Comparison of ENCODE assay signal across 1 fruit fly cellular context in the genomic region with DNA sequence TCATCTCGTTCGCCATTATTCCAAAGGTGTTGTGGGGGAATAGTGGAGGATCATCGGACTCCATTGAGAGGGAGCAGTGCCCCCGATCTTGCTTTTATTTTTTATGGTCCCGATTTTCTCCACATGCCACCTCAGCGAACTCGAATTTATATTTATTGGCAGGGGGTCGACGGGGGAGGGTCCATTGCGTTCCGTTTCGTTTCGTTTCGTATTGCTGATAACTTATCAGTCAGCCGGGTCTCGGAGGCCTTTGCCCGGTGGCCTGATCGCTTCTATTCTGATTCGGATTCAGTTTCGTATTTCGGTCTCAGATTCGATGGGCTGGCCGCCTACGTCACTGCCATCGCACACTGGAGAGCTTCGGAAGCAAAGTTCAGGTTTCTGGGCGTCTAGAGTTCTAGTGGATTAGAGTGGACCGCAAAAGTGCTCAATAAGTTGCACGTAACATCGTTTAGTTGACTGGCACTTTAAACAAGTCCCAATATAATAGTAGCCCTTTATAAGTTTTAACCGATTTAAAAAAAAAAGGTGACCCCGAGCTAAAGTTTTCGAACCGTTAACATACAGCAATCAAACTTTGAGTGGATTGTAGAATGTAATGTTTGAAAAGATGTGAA.
TF ChIP-seq lines count a peak whose summit lies in the region.

A gene (plus strand): TSS at position 306 of the 617 bp plus-strand sequence.

TF ChIP-seq in whole organism, embryonic, 481 proteins besides CTCF, POLR2A, EP300 and RAD21 (continued from another document):
- TF ChIP-seq sima (GFP tag; optimal IDR thresholded peaks at IDR 0.05; lab: Kevin White, UChicago) (no peak), CG18262 (tag; optimal IDR thresholded peaks at IDR 0.05; lab: Kevin White, UChicago) (no peak), CG10431 (GFP tag; optimal IDR thresholded peaks at IDR 0.05; lab: Kevin White, UChicago) (no peak), ara (GFP tag; IDR thresholded peaks at IDR 0.05; lab: Robert Waterston, UW) (no peak), Deaf1 (tag; optimal IDR thresholded peaks at IDR 0.05; lab: Kevin White, UChicago) (peak; percentile 78), sens (GFP tag; lab: Kevin White, UChicago) (no peak), Adf1 (GFP tag; IDR thresholded peaks at IDR 0.05; lab: Robert Waterston, UW) (peak; percentile 48; the same call in 1 of the 2 replicates), vfl (GFP tag; optimal IDR thresholded peaks at IDR 0.05; lab: Kevin White, UChicago) (no peak), tgo (GFP tag; IDR thresholded peaks at IDR 0.05; lab: Robert Waterston, UW) (no peak), CG12659 (GFP tag; optimal IDR thresholded peaks at IDR 0.05; lab: Kevin White, UChicago) (no peak), Lhr (GFP tag; optimal IDR thresholded peaks at IDR 0.05; lab: Kevin White, UChicago) (no peak), CG8290 (GFP tag; optimal IDR thresholded peaks at IDR 0.05; lab: Kevin White, UChicago) (no peak), CG8290 (tag; optimal IDR thresholded peaks at IDR 0.05; lab: Kevin White, UChicago) (peak in 1 of 2 experiments; percentile 22), CG30020 (tag; optimal IDR thresholded peaks at IDR 0.05; lab: Kevin White, UChicago) (no peak), CG5953 (GFP tag; IDR thresholded peaks at IDR 0.05; lab: Robert Waterston, UW) (no peak), ranshi (GFP tag; IDR thresholded peaks at IDR 0.05; lab: Robert Waterston, UW) (no peak), dmrt99B (tag; optimal IDR thresholded peaks at IDR 0.05; lab: Kevin White, UChicago) (no peak), otp (GFP tag; IDR thresholded peaks at IDR 0.05; lab: Robert Waterston, UW) (no peak), tio (GFP tag; optimal IDR thresholded peaks at IDR 0.05; lab: Kevin White, UChicago) (no peak), CG7271 (tag; optimal IDR thresholded peaks at IDR 0.05; lab: Kevin White, UChicago) (no peak), Eip74EF (GFP tag; optimal IDR thresholded peaks at IDR 0.05; lab: Kevin White, UChicago) (no peak), CG4707 (GFP tag; optimal IDR thresholded peaks at IDR 0.05; lab: Kevin White, UChicago) (no peak), Awh (GFP tag; IDR thresholded peaks at IDR 0.05; lab: Robert Waterston, UW) (no peak), esg (GFP tag; conservative IDR thresholded peaks at IDR 0.05; lab: Robert Waterston, UW) (no peak), CG17359 (tag; optimal IDR thresholded peaks at IDR 0.05; lab: Kevin White, UChicago) (no peak), CG32772 (GFP tag; IDR thresholded peaks at IDR 0.05; lab: Robert Waterston, UW) (no peak), CG10321 (GFP tag; IDR thresholded peaks at IDR 0.05; lab: Robert Waterston, UW) (no peak), sob (GFP tag; IDR thresholded peaks at IDR 0.05; lab: Robert Waterston, UW) (0 out of 2 replicates have a peak, but pooled peaks have one; percentile 7), CG6272 (GFP tag; IDR thresholded peaks at IDR 0.05; lab: Robert Waterston, UW) (no peak), croc (GFP tag; conservative IDR thresholded peaks at IDR 0.05; lab: Robert Waterston, UW) (no peak), crol (GFP tag; IDR thresholded peaks at IDR 0.05; lab: Robert Waterston, UW) (peak; percentile 72), unpg (GFP tag; optimal IDR thresholded peaks at IDR 0.05; lab: Kevin White, UChicago) (no peak), Aef1 (GFP tag; IDR thresholded peaks at IDR 0.05; lab: Robert Waterston, UW) (no peak), CG32532 (GFP tag; IDR thresholded peaks at IDR 0.05; lab: Robert Waterston, UW) (peak; percentile 28; the same call in 1 of the 2 replicates), hb (GFP tag; IDR thresholded peaks at IDR 0.05; lab: Robert Waterston, UW; ENCODE audit: partially characterized antibody) (no peak), br (optimal IDR thresholded peaks at IDR 0.05; lab: Kevin White, UChicago) (no peak), ci (GFP tag; IDR thresholded peaks at IDR 0.05; lab: Robert Waterston, UW) (0 out of 3 replicates have a peak, but pooled peaks have one; percentile 9), MTF-1 (GFP tag; optimal IDR thresholded peaks at IDR 0.05; lab: Kevin White, UChicago; ENCODE audit: borderline replicate concordance) (no peak), CG1792 (GFP tag; optimal IDR thresholded peaks at IDR 0.05; lab: Kevin White, UChicago) (no peak), chif (GFP tag; optimal IDR thresholded peaks at IDR 0.05; lab: Kevin White, UChicago) (no peak), CG34376 (GFP tag; optimal IDR thresholded peaks at IDR 0.05; lab: Kevin White, UChicago) (peak; percentile 36), kni (GFP tag; optimal IDR thresholded peaks at IDR 0.05; lab: Kevin White, UChicago) (no peak), fd3F (GFP tag; optimal IDR thresholded peaks at IDR 0.05; lab: Kevin White, UChicago) (no peak), Xrp1 (GFP tag; IDR thresholded peaks at IDR 0.05; lab: Robert Waterston, UW) (no peak), CG33557 (GFP tag; optimal IDR thresholded peaks at IDR 0.05; lab: Kevin White, UChicago) (no peak), Trl (optimal IDR thresholded peaks at IDR 0.05; lab: Kevin White, UChicago) (no peak), Trl (GFP tag; optimal IDR thresholded peaks at IDR 0.05; lab: Kevin White, UChicago) (no peak), bbx (GFP tag; IDR thresholded peaks at IDR 0.05; lab: Robert Waterston, UW; ENCODE audit: partially characterized antibody) (no peak), MBD-R2 (GFP tag; IDR thresholded peaks at IDR 0.05; lab: Robert Waterston, UW) (no peak), chinmo (GFP tag; IDR thresholded peaks at IDR 0.05; lab: Robert Waterston, UW; ENCODE audit: partially characterized antibody) (0 out of 4 replicates have a peak, but pooled peaks have one; percentile 27), CG6854 (GFP tag; optimal IDR thresholded peaks at IDR 0.05; lab: Kevin White, UChicago) (no peak), mirr (GFP tag; optimal IDR thresholded peaks at IDR 0.05; lab: Kevin White, UChicago) (peak; percentile 67), zfh1 (GFP tag; IDR thresholded peaks at IDR 0.05; lab: Robert Waterston, UW) (no peak), sqz (GFP tag; optimal IDR thresholded peaks at IDR 0.05; lab: Kevin White, UChicago) (no peak), CG7963 (GFP tag; IDR thresholded peaks at IDR 0.05; lab: Robert Waterston, UW; ENCODE audit: partially characterized antibody) (no peak), Fer3 (tag; optimal IDR thresholded peaks at IDR 0.05; lab: Kevin White, UChicago) (no peak), vvl (GFP tag; IDR thresholded peaks at IDR 0.05; lab: Robert Waterston, UW) (no peak), repo (GFP tag; optimal IDR thresholded peaks at IDR 0.05; lab: Kevin White, UChicago) (no peak), Hand (GFP tag; optimal IDR thresholded peaks at IDR 0.05; lab: Kevin White, UChicago) (no peak), CG1233 (GFP tag; optimal IDR thresholded peaks at IDR 0.05; lab: Kevin White, UChicago) (no peak), CG15479 (GFP tag; optimal IDR thresholded peaks at IDR 0.05; lab: Kevin White, UChicago) (no peak), sens-2 (GFP tag; IDR thresholded peaks at IDR 0.05; lab: Robert Waterston, UW) (no peak), HmgZ (tag; optimal IDR thresholded peaks at IDR 0.05; lab: Kevin White, UChicago) (peak; percentile 31), knrl (GFP tag; IDR thresholded peaks at IDR 0.05; lab: Robert Waterston, UW; ENCODE audit: partially characterized antibody) (no peak), Poxn (GFP tag; IDR thresholded peaks at IDR 0.05; lab: Robert Waterston, UW) (no peak), CG2678 (tag; optimal IDR thresholded peaks at IDR 0.05; lab: Kevin White, UChicago) (no peak), CG12744 (GFP tag; optimal IDR thresholded peaks at IDR 0.05; lab: Kevin White, UChicago) (no peak), Hr78 (GFP tag; optimal IDR thresholded peaks at IDR 0.05; lab: Kevin White, UChicago) (peak in 1 of 2 experiments; percentile 48)
